Worm (Caenorhabditis elegans) whole organism, L4/young adult: ENCODE data around the gene riok-3.

Experiments
- W03F9.2 ChIP-seq: fragments of 150-350 bp; optimal IDR thresholded peaks from 2 replicates; lab custom pipeline; 2014; ENCODE audit warnings: missing biosample characterization, missing genetic modification characterization
- dao-5 ChIP-seq: sonication (generic microtip); optimal IDR thresholded peaks from 2 replicates; lab custom pipeline; 2016; ENCODE audit warnings: missing genotype, missing genetic modification characterization, moderate library complexity, missing compliant biosample characterization
- him-1 ChIP-seq: sonication (generic microtip); optimal IDR thresholded peaks from 2 replicates; lab custom pipeline; 2016; ENCODE audit warnings: missing genotype, missing genetic modification reagents, missing genetic modification characterization, missing compliant biosample characterization

riok-3 gene

ce11 chrIII:9776323-9776722 is 28.5 kb downstream of the riok-3 start, which contains the start of gene usp-46:
TSS of gene usp-46 (plus strand) at chrIII:9776623.
- TF ChIP-seq him-1 (tag; lab: Kevin White, UChicago), result no peak
- TF ChIP-seq W03F9.2 (tag; lab: Kevin White, UChicago), result no peak
- TF ChIP-seq dao-5 (tag; lab: Kevin White, UChicago), result no peak

- TF ChIP-seq him-1 (tag; lab: Kevin White, UChicago) (no peak), W03F9.2 (tag; lab: Kevin White, UChicago) (no peak)
Measured at ce11 chrIII:9775916-9776315, 28.9 kb downstream of the riok-3 start.

ce11 chrIII:9772394-9772793 is 32.4 kb downstream of the riok-3 start:
- no peak for TF ChIP-seq him-1 (tag; lab: Kevin White, UChicago)
- TF ChIP-seq dao-5 (tag; lab: Kevin White, UChicago), result no peak
- TF ChIP-seq W03F9.2 (tag; lab: Kevin White, UChicago), result no peak

DNA sequence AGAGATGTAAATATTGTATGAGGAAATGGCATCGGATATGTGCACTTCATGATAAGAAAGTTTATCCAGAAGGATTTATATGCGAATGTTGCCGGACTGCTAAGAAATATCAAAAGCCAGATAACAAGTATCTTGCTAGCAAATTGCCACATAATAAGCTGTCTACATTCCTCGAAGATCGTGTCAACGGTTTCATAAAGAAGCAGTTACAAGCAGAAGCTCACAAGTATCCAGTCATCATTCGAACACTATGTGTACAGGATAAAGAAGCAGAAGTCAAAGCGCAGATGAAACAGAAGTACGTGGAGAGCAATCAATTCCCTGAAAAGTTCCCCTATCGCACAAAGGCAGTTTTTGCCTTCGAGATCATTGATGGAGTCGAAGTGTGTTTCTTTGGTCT is 34.2 kb downstream of the riok-3 start:
- no peak for TF ChIP-seq W03F9.2 (tag; lab: Kevin White, UChicago)
- no peak for TF ChIP-seq dao-5 (tag; lab: Kevin White, UChicago)
- TF ChIP-seq him-1 (tag; lab: Kevin White, UChicago), result no peak

DNA sequence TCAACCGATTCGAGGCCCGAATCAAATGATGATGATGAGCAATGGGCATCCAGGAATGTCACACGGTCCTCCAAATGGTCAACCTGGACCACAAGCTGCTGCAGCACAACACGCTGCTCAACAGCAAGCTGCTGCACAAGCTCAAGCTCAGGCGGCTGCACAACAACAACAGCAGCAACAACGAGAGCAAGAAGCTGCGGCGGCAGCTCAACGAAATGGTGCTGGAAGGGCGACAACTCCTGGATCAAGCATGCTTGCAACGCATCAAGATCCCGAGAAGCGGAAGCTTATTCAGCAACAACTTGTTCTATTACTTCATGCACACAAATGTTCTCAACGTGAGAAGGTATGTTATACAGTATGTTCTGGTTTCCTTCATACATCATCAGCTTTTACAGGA is 36.8 kb downstream of the riok-3 start:
- no peak for TF ChIP-seq dao-5 (tag; lab: Kevin White, UChicago)
- TF ChIP-seq W03F9.2 (tag; lab: Kevin White, UChicago), result no peak
- no peak for TF ChIP-seq him-1 (tag; lab: Kevin White, UChicago)

ce11 chrIII:9767095-9767494 is 37.7 kb downstream of the riok-3 start:
- TF ChIP-seq dao-5 (tag; lab: Kevin White, UChicago) (no peak), W03F9.2 (tag; lab: Kevin White, UChicago) (no peak), him-1 (tag; lab: Kevin White, UChicago) (no peak)

DNA sequence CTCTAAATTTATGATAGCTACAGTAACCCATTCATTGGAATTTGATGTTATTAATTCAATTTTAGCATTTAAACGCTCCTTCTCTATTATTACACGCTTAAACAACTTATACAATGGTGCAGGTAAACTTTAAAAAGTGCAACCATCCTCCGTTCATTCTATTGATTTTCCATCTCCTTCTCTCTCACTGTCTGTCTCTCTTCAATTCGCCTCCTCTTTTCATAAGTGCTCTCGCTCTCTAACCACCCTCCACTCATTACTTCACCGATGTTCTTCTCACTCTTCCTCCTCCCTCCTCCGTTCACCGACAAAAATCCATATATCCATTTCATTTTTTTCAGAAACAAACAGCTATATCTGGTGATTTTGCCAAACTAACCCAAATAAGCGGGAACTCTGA is 38.6 kb downstream of the riok-3 start, which contains the start of gene cbp-1:
Gene cbp-1, plus strand, starts transcription at position 335 of the 400 bp plus-strand sequence.
- TF ChIP-seq W03F9.2 (tag; lab: Kevin White, UChicago) (no peak), him-1 (tag; lab: Kevin White, UChicago) (no peak), dao-5 (tag; lab: Kevin White, UChicago) (no peak)

DNA sequence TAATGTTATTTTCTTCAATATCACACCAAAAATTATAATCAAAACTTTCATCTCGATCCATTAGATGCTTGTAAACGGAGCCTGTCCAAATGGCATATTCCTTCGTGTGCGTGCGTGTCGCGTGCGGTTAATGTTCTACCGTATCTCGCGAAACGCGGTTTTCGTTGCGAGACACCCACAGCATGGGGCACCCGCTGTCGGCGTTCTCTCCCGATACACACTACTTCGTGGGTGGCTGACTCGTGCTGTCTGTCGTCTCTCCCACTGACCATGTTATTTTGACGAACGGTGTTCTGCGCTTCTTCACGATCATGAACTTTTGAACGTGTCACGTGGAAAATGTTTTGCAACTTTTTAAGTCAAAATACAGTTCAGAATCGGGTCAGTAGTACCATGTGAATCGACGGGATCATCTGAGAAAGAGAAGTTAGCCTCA is 39.3 kb downstream of the riok-3 start:
- TF ChIP-seq dao-5 (tag; lab: Kevin White, UChicago), result peak; percentile 40
- peak; percentile 89 for TF ChIP-seq him-1 (tag; lab: Kevin White, UChicago)
- peak; percentile 93 for TF ChIP-seq W03F9.2 (tag; lab: Kevin White, UChicago)

- TF ChIP-seq W03F9.2 (tag; lab: Kevin White, UChicago), result no peak
- no peak for TF ChIP-seq him-1 (tag; lab: Kevin White, UChicago)
- no peak for TF ChIP-seq dao-5 (tag; lab: Kevin White, UChicago)
Measured at ce11 chrIII:9764718-9765117, 40.1 kb downstream of the riok-3 start.

ce11 chrIII:9762093-9762748 is 42.6 kb downstream of the riok-3 start, which contains the start of gene gcc-2:
TSS of gene gcc-2 (minus strand) at chrIII:9762143.
- no peak for TF ChIP-seq dao-5 (tag; lab: Kevin White, UChicago)
- peak; percentile 29 for TF ChIP-seq W03F9.2 (tag; lab: Kevin White, UChicago)
- TF ChIP-seq him-1 (tag; lab: Kevin White, UChicago), result no peak

DNA sequence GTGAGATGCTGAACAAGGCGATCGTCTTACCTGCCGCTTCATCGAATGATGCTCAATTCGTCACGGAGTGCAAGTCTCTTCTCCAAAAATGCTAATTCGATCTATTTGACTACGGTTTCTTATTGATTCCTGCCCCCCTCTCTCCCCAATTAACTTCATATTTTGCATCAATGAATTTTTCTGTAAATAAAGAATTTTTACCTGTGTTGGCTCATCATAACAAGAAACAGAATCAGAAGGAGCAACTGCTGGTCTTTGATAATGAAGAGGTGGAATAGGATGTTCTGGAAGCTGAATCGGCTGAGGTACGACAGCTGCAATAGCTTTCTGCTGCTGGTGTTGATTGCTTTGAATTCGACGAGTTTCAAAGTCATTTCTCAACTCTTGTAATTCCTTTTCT is 44.6 kb downstream of the riok-3 start:
- TF ChIP-seq W03F9.2 (tag; lab: Kevin White, UChicago), result no peak
- TF ChIP-seq dao-5 (tag; lab: Kevin White, UChicago), result no peak
- no peak for TF ChIP-seq him-1 (tag; lab: Kevin White, UChicago)

ce11 chrIII:9758848-9759247 is 46.0 kb downstream of the riok-3 start, which contains the start of gene rmd-1:
TSS of gene rmd-1 (plus strand) at chrIII:9759094.
- TF ChIP-seq W03F9.2 (tag; lab: Kevin White, UChicago), result no peak
- TF ChIP-seq dao-5 (tag; lab: Kevin White, UChicago), result no peak
- no peak for TF ChIP-seq him-1 (tag; lab: Kevin White, UChicago)

DNA sequence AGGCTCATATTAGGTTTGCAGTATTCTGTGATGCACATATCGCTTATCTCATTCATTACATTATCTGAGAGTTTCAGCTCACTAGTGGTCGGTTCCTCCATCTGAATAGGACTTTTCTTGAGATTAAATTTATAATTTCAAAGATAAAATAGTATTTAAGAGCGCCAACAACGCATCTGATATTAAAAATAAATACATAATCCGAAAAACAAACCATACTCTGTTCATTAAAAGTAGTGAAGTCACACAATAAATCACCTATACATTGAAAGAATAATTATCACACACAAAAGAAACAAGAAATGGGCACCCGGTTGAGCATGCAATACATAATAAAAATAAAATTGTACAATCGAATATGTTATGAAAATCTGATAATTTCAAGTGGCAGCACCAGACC is 47.4 kb downstream of the riok-3 start, which contains the start of gene vps-53:
Gene vps-53, minus strand, starts transcription at position 101 of the 400 bp plus-strand sequence.
- TF ChIP-seq W03F9.2 (tag; lab: Kevin White, UChicago) (no peak), dao-5 (tag; lab: Kevin White, UChicago) (no peak), him-1 (tag; lab: Kevin White, UChicago) (no peak)

DNA sequence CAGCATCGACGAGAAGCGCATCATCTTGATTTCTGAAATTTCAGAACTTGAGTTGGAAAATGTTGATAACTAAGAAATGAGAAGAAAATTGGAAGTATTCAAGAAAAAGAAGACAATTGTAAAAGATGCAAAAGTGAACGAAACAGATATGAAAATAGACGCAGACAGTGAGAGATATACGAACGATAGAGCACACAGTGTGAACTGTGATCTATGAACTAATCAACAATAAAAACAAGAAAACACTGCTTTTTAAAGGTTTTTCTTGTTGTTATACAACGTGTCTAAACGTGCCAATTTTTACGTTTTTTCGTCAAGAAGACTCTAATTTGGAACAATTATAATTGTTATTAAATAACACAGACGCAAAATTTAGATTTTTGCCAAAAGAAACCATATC is 52.0 kb downstream of the riok-3 start, which contains the start of gene ech-6:
Gene ech-6, minus strand, starts transcription at position 32 of the 400 bp plus-strand sequence.
- TF ChIP-seq him-1 (tag; lab: Kevin White, UChicago) (no peak), W03F9.2 (tag; lab: Kevin White, UChicago) (no peak), dao-5 (tag; lab: Kevin White, UChicago) (no peak)
